Worm (Caenorhabditis elegans): ENCODE results near the gene F54D5.23.

ce11 chrII:11555634-11556033, 13.5 kb downstream of the F54D5.23 start, which contains the start of gene F54D5.24:
- no peak for TF ChIP-seq ama-1 (optimal IDR thresholded peaks at IDR 0.05)
- TF ChIP-seq pes-1 (GFP tag; IDR thresholded peaks at IDR 0.05) = no peak
- no peak for TF ChIP-seq hmg-4 (GFP tag; optimal IDR thresholded peaks at IDR 0.05)
- no peak for TF ChIP-seq ets-7 (tag; optimal IDR thresholded peaks at IDR 0.05)
